Fruit fly (Drosophila melanogaster) whole organism, prepupa: ENCODE measurements around the gene Nmdar1.

Experiments used
- CG10631 ChIP-seq: fragments of 200-800 bp; sonication (Bioruptor generic); optimal IDR thresholded peaks from 2 replicates; lab custom pipeline; 2016; ENCODE audit warnings: missing biosample characterization, missing genetic modification characterization
- CG11294 ChIP-seq: fragments of 200-800 bp; sonication (Bioruptor generic); IDR thresholded peaks from 2 replicates; pipeline ENCODE4 v1.3.6; 2022; ENCODE audit warnings: missing biosample characterization, missing genetic modification characterization
- CG16779 ChIP-seq: fragments of 200-800 bp; sonication (Bioruptor generic); optimal IDR thresholded peaks from 3 replicates; lab custom pipeline; 2017; ENCODE audit warnings: missing biosample characterization, mild to moderate bottlenecking, missing genetic modification characterization
- CG32006 ChIP-seq: fragments of 200-800 bp; sonication (Bioruptor generic); optimal IDR thresholded peaks from 3 replicates; lab custom pipeline; 2017; ENCODE audit warnings: missing biosample characterization, mild to moderate bottlenecking, missing genetic modification characterization
- CG34406 ChIP-seq: fragments of 200-800 bp; sonication (Bioruptor generic); optimal IDR thresholded peaks from 3 replicates; lab custom pipeline; 2016; ENCODE audit warnings: missing biosample characterization, missing genetic modification characterization
- CG6163 ChIP-seq: fragments of 200-800 bp; sonication (Bioruptor generic); IDR thresholded peaks from 3 replicates; pipeline ENCODE4 v1.3.6; 2022; ENCODE audit warnings: missing biosample characterization, missing genetic modification characterization
- CG6808 ChIP-seq: fragments of 200-800 bp; sonication (Bioruptor generic); optimal IDR thresholded peaks from 3 replicates; lab custom pipeline; 2017; ENCODE audit warnings: missing biosample characterization, missing genetic modification characterization, mild to moderate bottlenecking, moderate library complexity, missing genetic modification reagents
- CG8632 ChIP-seq: fragments of 200-800 bp; sonication (Bioruptor generic); optimal IDR thresholded peaks from 3 replicates; lab custom pipeline; 2016; ENCODE audit warnings: missing biosample characterization, missing genetic modification characterization
- Eip93F ChIP-seq: fragments of 200-800 bp; sonication (Bioruptor generic); optimal IDR thresholded peaks from 2 replicates; lab custom pipeline; 2016; ENCODE audit warnings: missing biosample characterization, mild to moderate bottlenecking, missing genetic modification characterization
- achi ChIP-seq: fragments of 200-800 bp; sonication (Bioruptor generic); optimal IDR thresholded peaks from 3 replicates; lab custom pipeline; 2016; ENCODE audit warnings: missing biosample characterization, missing genetic modification characterization
- dsx ChIP-seq: fragments of 200-800 bp; optimal IDR thresholded peaks from 3 replicates; lab custom pipeline; 2019; ENCODE audit warnings: missing biosample characterization, mild to moderate bottlenecking, missing genetic modification characterization, moderate library complexity; ENCODE audit not compliant: poor library complexity, severe bottlenecking
- spab ChIP-seq: fragments of 200-800 bp; sonication (Bioruptor generic); optimal IDR thresholded peaks from 2 replicates; lab custom pipeline; 2017; ENCODE audit warnings: missing biosample characterization, mild to moderate bottlenecking, missing genetic modification characterization, missing genetic modification reagents

DNA sequence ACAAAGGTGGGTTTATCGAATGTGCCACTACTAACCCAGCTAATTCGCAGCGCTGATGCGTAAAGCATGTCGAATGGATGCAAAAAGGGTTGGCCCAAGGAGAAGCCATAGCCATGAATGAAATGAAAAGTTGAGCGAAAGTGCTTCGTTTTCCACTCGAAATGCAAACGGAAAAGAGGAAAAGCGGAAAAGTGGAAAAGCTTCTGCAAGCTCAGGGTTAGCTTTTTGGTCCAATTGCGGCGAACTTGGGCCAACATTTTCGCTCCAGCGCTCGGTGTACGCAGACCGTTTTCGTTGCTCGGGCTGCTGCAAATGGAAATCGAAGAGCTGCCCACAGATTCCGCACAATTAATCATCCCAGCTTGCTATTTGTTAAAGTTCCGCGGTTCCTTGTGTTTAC lies 1.7 kb upstream of the Nmdar1 start:
- no peak for TF ChIP-seq CG6808
- no peak for TF ChIP-seq CG10631 (GFP tag; lab: Kevin White, UChicago)
- no peak for TF ChIP-seq achi (GFP tag; lab: Kevin White, UChicago)
- no peak for TF ChIP-seq dsx (GFP tag; lab: Kevin White, UChicago)
- no peak for TF ChIP-seq spab (GFP tag; lab: Kevin White, UChicago)
- no peak for TF ChIP-seq CG6163 (GFP tag; lab: Robert Waterston, UW)
- no peak for TF ChIP-seq CG16779
- TF ChIP-seq Eip93F (GFP tag; lab: Kevin White, UChicago), result no peak
- TF ChIP-seq CG11294 (GFP tag; lab: Robert Waterston, UW), result no peak
- no peak for TF ChIP-seq CG8632 (GFP tag; lab: Kevin White, UChicago)
- TF ChIP-seq CG34406, result no peak
- TF ChIP-seq CG32006 (GFP tag; lab: Kevin White, UChicago), result no peak
